Fruit fly (Drosophila melanogaster) whole organism, embryonic: ENCODE data around the gene CG34148.

Experiments
- CG10147 ChIP-seq: fragments of 200-800 bp; sonication (Bioruptor generic); optimal IDR thresholded peaks from 2 replicates; lab custom pipeline; 2019; ENCODE audit warnings: missing biosample characterization, mild to moderate bottlenecking, missing genetic modification characterization, moderate library complexity
- CG10431 ChIP-seq: fragments of 200-800 bp; sonication (Bioruptor generic); optimal IDR thresholded peaks from 3 replicates; lab custom pipeline; 2018; ENCODE audit warnings: missing biosample characterization, mild to moderate bottlenecking, missing genetic modification characterization
- CG11085 ChIP-seq: fragments of 200-800 bp; sonication (Bioruptor generic); IDR thresholded peaks from 2 replicates; pipeline ENCODE4 v1.3.6; 2022; ENCODE audit warnings: missing biosample characterization, missing genetic modification characterization
- CG11398 ChIP-seq: fragments of 200-800 bp; sonication (Bioruptor generic); optimal IDR thresholded peaks from 2 replicates; lab custom pipeline; 2016; ENCODE audit warnings: missing biosample characterization, missing genetic modification characterization
- CG12659 ChIP-seq: fragments of 200-800 bp; sonication (Bioruptor generic); optimal IDR thresholded peaks from 3 replicates; lab custom pipeline; 2017; ENCODE audit warnings: mild to moderate bottlenecking, missing biosample characterization, missing genetic modification reagents, missing genetic modification characterization
- CG13424 ChIP-seq: fragments of 200-800 bp; sonication (Bioruptor generic); optimal IDR thresholded peaks from 2 replicates; lab custom pipeline; 2019; ENCODE audit warnings: missing biosample characterization, mild to moderate bottlenecking, missing genetic modification characterization, moderate library complexity
- CG1603 ChIP-seq: fragments of 200-800 bp; sonication (Bioruptor generic); optimal IDR thresholded peaks from 2 replicates; lab custom pipeline; 2019; ENCODE audit warnings: missing biosample characterization, mild to moderate bottlenecking, missing genetic modification characterization, moderate library complexity
- CG16779 ChIP-seq: fragments of 200-800 bp; sonication (Bioruptor generic); IDR thresholded peaks from 2 replicates; pipeline ENCODE4 v1.3.6; 2022; ENCODE audit warnings: missing biosample characterization, missing genetic modification characterization
- CG3281 ChIP-seq: fragments of 200-800 bp; sonication (Bioruptor generic); optimal IDR thresholded peaks from 3 replicates; lab custom pipeline; 2017; ENCODE audit warnings: missing biosample characterization, mild to moderate bottlenecking, missing genetic modification characterization
- CG4424 ChIP-seq: fragments of 200-800 bp; sonication (Bioruptor generic); optimal IDR thresholded peaks from 3 replicates; lab custom pipeline; 2016; ENCODE audit warnings: missing biosample characterization, missing genetic modification characterization
- CG7357 ChIP-seq: fragments of 200-800 bp; sonication (Bioruptor generic); IDR thresholded peaks from 3 replicates; pipeline ENCODE4 v1.3.6; 2022; ENCODE audit warnings: missing biosample characterization, missing genetic modification characterization
- CG7963 ChIP-seq: fragments of 200-800 bp; sonication (Bioruptor generic); IDR thresholded peaks from 3 replicates; pipeline ENCODE4 v1.3.6; 2022; ENCODE audit warnings: missing biosample characterization, missing genetic modification characterization; ENCODE audit not compliant: partially characterized antibody
- CG8089 ChIP-seq: fragments of 200-800 bp; sonication (Bioruptor generic); optimal IDR thresholded peaks from 3 replicates; lab custom pipeline; 2016; ENCODE audit warnings: missing biosample characterization, missing genetic modification characterization
- CG8281 ChIP-seq: fragments of 200-800 bp; sonication (Bioruptor generic); optimal IDR thresholded peaks from 2 replicates; lab custom pipeline; 2018; ENCODE audit warnings: missing biosample characterization, mild to moderate bottlenecking, missing genetic modification characterization, moderate library complexity
- CG8765 ChIP-seq: fragments of 200-800 bp; sonication (Bioruptor generic); IDR thresholded peaks from 2 replicates; pipeline ENCODE4 v1.3.6; 2022; ENCODE audit warnings: missing biosample characterization, missing genetic modification characterization
- CG9437 ChIP-seq: fragments of 200-800 bp; sonication (Bioruptor generic); optimal IDR thresholded peaks from 2 replicates; lab custom pipeline; 2018; ENCODE audit warnings: missing biosample characterization, mild to moderate bottlenecking, missing genetic modification characterization
- Dad ChIP-seq: fragments of 200-800 bp; sonication (Bioruptor generic); optimal IDR thresholded peaks from 3 replicates; lab custom pipeline; 2016; ENCODE audit warnings: missing biosample characterization, missing genetic modification characterization
- Dfd ChIP-seq, 2 experiments: fragments of >200 bp; optimal IDR thresholded peaks; 2 replicates each; lab custom pipeline; 2017; ENCODE audit warnings: missing biosample characterization in 2 of 2, missing genetic modification characterization in 2 of 2
- Dp ChIP-seq: fragments of 200-800 bp; sonication (Bioruptor generic); optimal IDR thresholded peaks from 2 replicates; lab custom pipeline; 2018; ENCODE audit warnings: missing biosample characterization, mild to moderate bottlenecking, missing genetic modification characterization, moderate library complexity
- ERR ChIP-seq: fragments of 200-800 bp; sonication (Bioruptor generic); optimal IDR thresholded peaks from 2 replicates; lab custom pipeline; 2016; ENCODE audit warnings: missing biosample characterization, missing genetic modification characterization
- Fer3 ChIP-seq: fragments of 200-800 bp; sonication (Bioruptor generic); optimal IDR thresholded peaks from 2 replicates; lab custom pipeline; 2018; ENCODE audit warnings: missing biosample characterization, mild to moderate bottlenecking, missing genetic modification characterization, moderate library complexity
- GATAe ChIP-seq: fragments of 200-800 bp; sonication (Bioruptor generic); conservative IDR thresholded peaks from 2 replicates; pipeline ENCODE4 v1.3.6; 2022; ENCODE audit warnings: missing biosample characterization, missing genetic modification characterization
- Hey ChIP-seq: fragments of 200-800 bp; sonication (Bioruptor generic); optimal IDR thresholded peaks from 3 replicates; lab custom pipeline; 2018; ENCODE audit warnings: missing biosample characterization, mild to moderate bottlenecking, missing genetic modification characterization
- Hr51 ChIP-seq, 2 experiments: fragments of 200-800 bp; sonication (Bioruptor generic); optimal IDR thresholded peaks; 2 replicates in 1 of 2; 3 replicates in 1 of 2; lab custom pipeline; 2016 to 2018; ENCODE audit warnings: missing biosample characterization in 2 of 2, missing genetic modification characterization in 2 of 2, mild to moderate bottlenecking in 1 of 2, moderate library complexity in 1 of 2
- Med ChIP-seq: fragments of 200-800 bp; sonication (Bioruptor generic); peaks from one replicate; lab custom pipeline; 2016; ENCODE audit warnings: missing biosample characterization, missing genetic modification characterization, mild to moderate bottlenecking, inconsistent platforms, moderate library complexity
- Rfx ChIP-seq: fragments of 200-800 bp; sonication (Bioruptor generic); IDR thresholded peaks from 2 replicates; pipeline ENCODE4 v1.3.6; 2022; ENCODE audit warnings: missing biosample characterization, missing genetic modification characterization
- Spps ChIP-seq: fragments of 200-800 bp; sonication (Bioruptor generic); optimal IDR thresholded peaks from 2 replicates; lab custom pipeline; 2018; ENCODE audit warnings: missing biosample characterization, mild to moderate bottlenecking, missing genetic modification characterization
- Tbp ChIP-seq: fragments of >200 bp; optimal IDR thresholded peaks from 2 replicates; lab custom pipeline; 2018; ENCODE audit warnings: missing biosample characterization, missing genetic modification characterization
- ac ChIP-seq: fragments of 200-800 bp; sonication (Bioruptor generic); optimal IDR thresholded peaks from 3 replicates; lab custom pipeline; 2017; ENCODE audit warnings: missing biosample characterization, mild to moderate bottlenecking, missing genetic modification characterization
- aop ChIP-seq: fragments of 200-800 bp; sonication (Bioruptor generic); IDR thresholded peaks from 2 replicates; pipeline ENCODE4 v1.3.6; 2022; ENCODE audit warnings: missing biosample characterization, missing genetic modification characterization
- ap ChIP-seq: fragments of 200-800 bp; sonication (Bioruptor generic); IDR thresholded peaks from 2 replicates; pipeline ENCODE4 v1.3.6; 2022; ENCODE audit warnings: missing biosample characterization, missing genetic modification characterization
- cato ChIP-seq: fragments of 200-800 bp; sonication (Bioruptor generic); optimal IDR thresholded peaks from 2 replicates; lab custom pipeline; 2016; ENCODE audit warnings: missing biosample characterization, missing genetic modification characterization, borderline replicate concordance
- dmrt11E ChIP-seq: fragments of 200-800 bp; sonication (Bioruptor generic); optimal IDR thresholded peaks from 3 replicates; lab custom pipeline; 2018; ENCODE audit warnings: missing biosample characterization, mild to moderate bottlenecking, missing genetic modification characterization, moderate library complexity
- dpn ChIP-seq, 2 experiments: fragments of 200-800 bp; sonication (Bioruptor generic); optimal IDR thresholded peaks; 3 replicates each; lab custom pipeline; 2016; ENCODE audit warnings: missing biosample characterization in 2 of 2, missing genetic modification characterization in 2 of 2
- grau ChIP-seq: fragments of 200-800 bp; optimal IDR thresholded peaks from 3 replicates; lab custom pipeline; 2019; ENCODE audit warnings: missing biosample characterization, mild to moderate bottlenecking, missing genetic modification characterization, moderate library complexity
- jing ChIP-seq: fragments of 200-800 bp; sonication (Bioruptor generic); optimal IDR thresholded peaks from 2 replicates; lab custom pipeline; 2018; ENCODE audit warnings: missing biosample characterization, mild to moderate bottlenecking, missing genetic modification characterization
- phol ChIP-seq: fragments of 200-800 bp; sonication (Bioruptor generic); optimal IDR thresholded peaks from 3 replicates; lab custom pipeline; 2018; ENCODE audit warnings: missing biosample characterization, mild to moderate bottlenecking, missing genetic modification characterization, moderate library complexity
- prd ChIP-seq, 3 experiments: fragments of >200 bp in 2 of 3; fragments of 200-800 bp in 1 of 3; sonication (Bioruptor generic) in 1 of 3; optimal IDR thresholded peaks in 2 of 3; IDR thresholded peaks in 1 of 3; 2 replicates in 2 of 3; 3 replicates in 1 of 3; pipeline versions ENCODE4 v1.3.6 to Lab custom; 2017 to 2022; ENCODE audit warnings: missing biosample characterization in 1 of 3, missing genetic modification characterization in 1 of 3
- pros ChIP-seq: fragments of 200-800 bp; sonication (Bioruptor generic); optimal IDR thresholded peaks from 3 replicates; lab custom pipeline; 2019; ENCODE audit warnings: missing biosample characterization, mild to moderate bottlenecking, missing genetic modification characterization, moderate library complexity
- scrt ChIP-seq: fragments of 200-800 bp; sonication (Bioruptor generic); optimal IDR thresholded peaks from 2 replicates; lab custom pipeline; 2018; ENCODE audit warnings: missing biosample characterization, mild to moderate bottlenecking, missing genetic modification characterization, moderate library complexity
- seq ChIP-seq: fragments of 200-800 bp; sonication (Bioruptor generic); IDR thresholded peaks from 2 replicates; pipeline ENCODE4 v1.3.6; 2022; ENCODE audit warnings: missing biosample characterization, missing genetic modification characterization
- slou ChIP-seq: fragments of 200-800 bp; sonication (Bioruptor generic); optimal IDR thresholded peaks from 3 replicates; lab custom pipeline; 2016; ENCODE audit warnings: missing biosample characterization, missing genetic modification characterization
- stc ChIP-seq: fragments of 200-800 bp; sonication (Bioruptor generic); IDR thresholded peaks from 2 replicates; pipeline ENCODE4 v1.3.6; 2022; ENCODE audit warnings: missing biosample characterization, missing genetic modification characterization
- trem ChIP-seq: fragments of 200-800 bp; optimal IDR thresholded peaks from 3 replicates; lab custom pipeline; 2019; ENCODE audit warnings: missing biosample characterization, mild to moderate bottlenecking, missing genetic modification characterization, moderate library complexity

The CG34148 gene

DNA sequence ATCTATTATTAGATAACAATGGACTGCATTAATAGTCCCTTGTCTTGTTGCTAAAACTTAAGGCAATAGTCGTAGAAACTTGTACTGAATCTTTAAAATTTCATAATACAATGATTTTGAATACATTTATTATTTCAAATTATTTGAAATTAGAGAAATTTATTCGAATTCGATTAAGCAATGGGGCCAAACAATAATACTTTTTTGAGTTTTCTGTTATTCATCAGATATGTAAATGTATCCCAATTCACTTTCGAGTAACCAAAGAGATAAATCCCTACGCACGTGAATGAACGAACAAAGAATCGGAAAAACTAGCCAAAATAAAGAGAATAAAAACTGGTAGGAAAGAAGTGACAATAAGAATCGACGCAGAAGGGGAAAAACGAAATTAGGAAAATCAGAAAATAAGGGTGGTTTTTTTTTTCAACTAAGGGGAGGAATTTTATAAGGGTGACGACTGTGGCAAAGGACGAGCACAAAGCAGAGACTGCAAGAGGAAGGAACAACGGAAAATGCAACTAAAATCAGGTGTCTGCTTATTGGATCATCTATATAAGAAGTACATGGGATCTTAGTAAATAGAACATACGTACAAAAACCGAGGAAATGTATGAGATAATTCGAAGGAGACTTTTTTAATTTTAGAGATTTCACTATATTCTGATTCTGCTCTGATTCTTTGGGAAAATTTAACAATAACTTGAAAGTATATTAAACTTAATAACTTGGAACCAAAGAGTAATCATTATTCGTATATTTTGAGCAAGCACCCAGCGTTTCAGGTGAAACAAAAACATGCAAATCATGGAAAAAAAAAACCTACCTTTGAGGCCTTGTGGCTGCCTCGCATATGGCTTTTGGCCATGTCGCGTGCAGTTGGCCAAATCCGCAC, 23.7 kb downstream of the CG34148 start (continued):
- TF ChIP-seq CG10431 (peak; percentile 19), Hr51 (GFP tag; optimal IDR thresholded peaks at IDR 0.05; lab: Kevin White, UChicago) (peak in 1 of 2 experiments; percentile 28), pros (peak; percentile 88)

DNA sequence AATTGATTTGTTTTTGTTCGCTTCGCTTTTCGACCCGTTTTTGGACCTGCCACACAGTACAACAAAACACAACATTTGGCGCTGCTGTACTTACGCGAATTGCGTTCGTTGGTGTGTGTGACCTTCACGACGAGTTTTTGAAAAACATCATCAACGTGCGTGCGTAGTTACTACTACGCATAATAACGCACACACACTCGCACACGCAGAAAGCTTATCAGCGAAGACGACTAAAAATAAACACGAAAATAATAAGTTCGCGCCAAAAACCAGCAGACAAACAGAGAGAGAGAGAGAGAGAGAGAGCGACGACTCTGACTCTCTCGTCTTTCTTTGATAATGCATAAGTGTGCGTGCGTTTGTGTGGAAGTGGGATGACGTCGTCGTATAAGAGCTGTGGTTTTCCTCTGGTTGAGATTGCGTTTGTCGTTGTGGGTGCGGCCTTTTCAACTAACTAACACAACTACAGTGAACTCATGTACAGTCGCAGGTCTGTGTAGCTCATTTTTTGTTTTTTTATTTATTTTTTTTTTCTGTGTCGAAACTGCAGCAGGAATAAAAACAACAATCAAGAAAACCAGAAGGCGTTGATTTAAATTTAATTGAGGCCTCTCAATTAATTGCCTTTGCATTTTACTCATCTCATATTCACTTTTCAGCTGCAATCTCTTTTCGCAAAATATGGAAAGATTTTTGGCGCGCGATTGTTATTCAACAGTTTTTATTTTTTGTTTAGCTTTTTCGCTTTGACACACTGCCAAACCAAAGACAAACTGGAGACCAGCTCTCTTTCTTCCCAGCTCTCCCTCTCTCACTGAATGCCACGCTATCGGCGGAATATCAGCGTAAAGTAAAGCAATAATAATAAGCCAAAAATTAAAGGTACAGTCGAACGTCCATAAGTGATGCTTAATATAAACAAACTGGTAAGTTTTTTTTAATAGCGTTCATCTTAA, 24.6 kb downstream of the CG34148 start:
- TF ChIP-seq ERR (GFP tag; lab: Kevin White, UChicago) (peak; percentile 86), CG8281 (tag; lab: Kevin White, UChicago) (no peak), CG10147 (GFP tag; lab: Kevin White, UChicago) (no peak), stc (GFP tag; lab: Robert Waterston, UW) (peak; percentile 14; the same call in 1 of the 2 replicates), CG13424 (tag; lab: Kevin White, UChicago) (no peak), GATAe (GFP tag; lab: Robert Waterston, UW) (no peak; the same call in 1 of the 2 replicates), CG11085 (no peak), ac (no peak), slou (no peak), CG3281 (GFP tag; lab: Kevin White, UChicago) (peak; percentile 17), ap (no peak), CG1603 (tag; lab: Kevin White, UChicago) (peak; percentile 0), CG11398 (no peak), Dp (peak; percentile 63), Hey (tag; lab: Kevin White, UChicago) (peak; percentile 53), aop (GFP tag; lab: Robert Waterston, UW) (no peak), Fer3 (tag; lab: Kevin White, UChicago) (no peak), CG16779 (no peak), Dfd (GFP tag; optimal IDR thresholded peaks at IDR 0.05; lab: Kevin White, UChicago) (no peak), Spps (tag; lab: Kevin White, UChicago) (no peak), CG8765 (GFP tag; lab: Robert Waterston, UW) (no peak), dmrt11E (tag; lab: Kevin White, UChicago) (no peak), CG4424 (GFP tag; lab: Kevin White, UChicago) (no peak), grau (tag; lab: Kevin White, UChicago) (peak; percentile 79), CG7963 (GFP tag; lab: Robert Waterston, UW) (no peak), jing (GFP tag; lab: Kevin White, UChicago) (no peak), trem (tag; lab: Kevin White, UChicago) (no peak), CG8089 (GFP tag; lab: Kevin White, UChicago) (no peak), Tbp (no peak), dpn (GFP tag; optimal IDR thresholded peaks at IDR 0.05; lab: Kevin White, UChicago) (no peak), scrt (GFP tag; lab: Kevin White, UChicago) (peak; percentile 19), cato (GFP tag; lab: Kevin White, UChicago) (no peak), prd (optimal IDR thresholded peaks at IDR 0.05; lab: Kevin White, UChicago) (no peak), prd (GFP tag; IDR thresholded peaks at IDR 0.05; lab: Robert Waterston, UW) (no peak), Dad (GFP tag; lab: Kevin White, UChicago) (no peak), Med (GFP tag; lab: Kevin White, UChicago) (peak; percentile 68), CG7357 (GFP tag; lab: Robert Waterston, UW) (no peak), seq (GFP tag; lab: Robert Waterston, UW) (peak; percentile 30; the same call in 1 of the 2 replicates), CG12659 (GFP tag; lab: Kevin White, UChicago) (no peak), Rfx (GFP tag; lab: Robert Waterston, UW) (no peak; the same call in 1 of the 2 replicates), CG9437 (GFP tag; lab: Kevin White, UChicago) (no peak), phol (tag; lab: Kevin White, UChicago) (no peak)
